Worm (Caenorhabditis elegans): ENCODE measurements around the gene K08F9.4.

DNA sequence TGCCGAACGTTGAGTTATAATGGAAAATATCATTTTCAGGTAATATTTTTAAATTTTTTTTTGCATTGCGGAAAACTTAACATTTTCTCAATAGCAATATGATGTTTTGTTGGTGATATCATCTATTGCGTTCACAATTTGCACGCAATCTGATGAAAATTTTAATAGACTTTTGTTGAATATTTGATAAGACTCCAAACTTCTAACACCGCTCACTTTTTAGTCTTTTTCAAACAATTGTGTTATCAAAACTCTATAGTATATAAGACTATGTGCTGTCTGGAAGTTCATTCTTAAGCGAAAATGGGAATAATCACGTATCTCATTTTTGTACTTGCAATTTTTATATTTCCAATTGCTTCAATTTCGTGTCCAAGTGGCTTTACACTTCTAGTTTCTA is 31.6 kb downstream of the K08F9.4 start, which contains the start of gene clec-47:
- TF ChIP-seq K12H6.12 (tag; optimal IDR thresholded peaks at IDR 0.05), result no peak
- TF ChIP-seq lag-1 (GFP tag; IDR thresholded peaks at IDR 0.05), result no peak
- no peak for TF ChIP-seq snpc-4 (GFP tag; optimal IDR thresholded peaks at IDR 0.05)
- TF ChIP-seq snpc-4 (tag; optimal IDR thresholded peaks at IDR 0.05), result no peak
- TF ChIP-seq bed-2 (GFP tag; IDR thresholded peaks at IDR 0.05), result no peak
- no peak for TF ChIP-seq xnd-1 (tag; optimal IDR thresholded peaks at IDR 0.05)
- TF ChIP-seq nhr-120 (GFP tag; IDR thresholded peaks at IDR 0.05), result no peak
- no peak for TF ChIP-seq unc-130 (GFP tag; optimal IDR thresholded peaks at IDR 0.05)
- no peak for TF ChIP-seq dpl-1 (GFP tag; optimal IDR thresholded peaks at IDR 0.05)
- TF ChIP-seq madf-10 (tag; optimal IDR thresholded peaks at IDR 0.05), result no peak
- TF ChIP-seq ztf-25 (GFP tag; IDR thresholded peaks at IDR 0.05), result no peak
- no peak for TF ChIP-seq nhr-179 (tag; optimal IDR thresholded peaks at IDR 0.05)
- no peak for TF ChIP-seq lir-1 (GFP tag; conservative IDR thresholded peaks at IDR 0.05)
- no peak for TF ChIP-seq B0336.3 (GFP tag; IDR thresholded peaks at IDR 0.05)

All from whole organism, young adult.